Fruit fly (Drosophila melanogaster) whole organism, embryonic: ENCODE data around the gene Iyd.

Experiments
- B-H2 ChIP-seq: fragments of 200-800 bp; sonication (Bioruptor generic); optimal IDR thresholded peaks from 2 replicates; lab custom pipeline; 2018; ENCODE audit warnings: missing biosample characterization, mild to moderate bottlenecking, missing genetic modification characterization
- BEAF-32 ChIP-seq: fragments of 200-800 bp; sonication (Bioruptor generic); optimal IDR thresholded peaks from 3 replicates; lab custom pipeline; 2017; ENCODE audit warnings: missing biosample characterization, missing genetic modification characterization, mild to moderate bottlenecking, moderate library complexity, missing genetic modification reagents
- Bteb2 ChIP-seq: fragments of 200-800 bp; sonication (Bioruptor generic); optimal IDR thresholded peaks from 2 replicates; lab custom pipeline; 2016; ENCODE audit warnings: missing biosample characterization, missing genetic modification characterization
- CG10654 ChIP-seq: fragments of 200-800 bp; sonication (Bioruptor generic); optimal IDR thresholded peaks from 2 replicates; lab custom pipeline; 2016; ENCODE audit warnings: missing biosample characterization, missing genetic modification characterization
- CG11696 ChIP-seq: fragments of 200-800 bp; sonication (Bioruptor generic); IDR thresholded peaks from 2 replicates; pipeline ENCODE4 v1.3.6; 2022; ENCODE audit warnings: missing biosample characterization, missing genetic modification characterization
- CG12155 ChIP-seq: fragments of 200-800 bp; sonication (Bioruptor generic); optimal IDR thresholded peaks from 3 replicates; lab custom pipeline; 2016; ENCODE audit warnings: missing biosample characterization, missing genetic modification characterization
- CG12744 ChIP-seq: fragments of 200-800 bp; sonication (Bioruptor generic); optimal IDR thresholded peaks from 2 replicates; lab custom pipeline; 2016; ENCODE audit warnings: missing biosample characterization, missing genetic modification characterization
- CG13624 ChIP-seq: fragments of 200-800 bp; sonication (Bioruptor generic); optimal IDR thresholded peaks from 2 replicates; lab custom pipeline; 2016; ENCODE audit warnings: missing biosample characterization, missing genetic modification characterization
- CG14710 ChIP-seq: fragments of 200-800 bp; sonication (Bioruptor generic); optimal IDR thresholded peaks from 3 replicates; lab custom pipeline; 2019; ENCODE audit warnings: missing biosample characterization, mild to moderate bottlenecking, missing genetic modification characterization, moderate library complexity
- CG16779 ChIP-seq: fragments of 200-800 bp; sonication (Bioruptor generic); IDR thresholded peaks from 2 replicates; pipeline ENCODE4 v1.3.6; 2022; ENCODE audit warnings: missing biosample characterization, missing genetic modification characterization
- CG1792 ChIP-seq: fragments of 200-800 bp; sonication (Bioruptor generic); optimal IDR thresholded peaks from 2 replicates; lab custom pipeline; 2016; ENCODE audit warnings: missing biosample characterization, missing genetic modification characterization
- CG2889 ChIP-seq: fragments of 200-800 bp; sonication (Bioruptor generic); IDR thresholded peaks from 3 replicates; pipeline ENCODE4 v1.3.6; 2022; ENCODE audit warnings: missing biosample characterization, missing genetic modification characterization
- CG30020 ChIP-seq: fragments of 200-800 bp; optimal IDR thresholded peaks from 2 replicates; lab custom pipeline; 2019; ENCODE audit warnings: missing biosample characterization, mild to moderate bottlenecking, missing genetic modification characterization, moderate library complexity
- CG30431 ChIP-seq: fragments of 200-800 bp; sonication (Bioruptor generic); optimal IDR thresholded peaks from 2 replicates; lab custom pipeline; 2017; ENCODE audit warnings: missing biosample characterization, missing genetic modification characterization
- CG32532 ChIP-seq: fragments of 200-800 bp; sonication (Bioruptor generic); IDR thresholded peaks from 2 replicates; pipeline ENCODE4 v1.3.6; 2022; ENCODE audit warnings: missing biosample characterization, missing genetic modification characterization
- CG3407 ChIP-seq: fragments of 200-800 bp; sonication (Bioruptor generic); optimal IDR thresholded peaks from 2 replicates; lab custom pipeline; 2018; ENCODE audit warnings: missing biosample characterization, mild to moderate bottlenecking, missing genetic modification characterization
- CG34422 ChIP-seq: fragments of 200-800 bp; sonication (Bioruptor generic); IDR thresholded peaks from 3 replicates; pipeline ENCODE4 v1.3.6; 2022; ENCODE audit warnings: missing biosample characterization, missing genetic modification characterization
- CG3726 ChIP-seq: fragments of 200-800 bp; sonication (Bioruptor generic); IDR thresholded peaks from 3 replicates; pipeline ENCODE4, ENCODE4 v1.3.6; 2022; ENCODE audit warnings: missing biosample characterization, missing genetic modification characterization
- CG4328 ChIP-seq: fragments of 200-800 bp; sonication (Bioruptor generic); optimal IDR thresholded peaks from 3 replicates; lab custom pipeline; 2017; ENCODE audit warnings: missing biosample characterization, missing genetic modification reagents, missing genetic modification characterization
- CG4424 ChIP-seq: fragments of 200-800 bp; sonication (Bioruptor generic); optimal IDR thresholded peaks from 3 replicates; lab custom pipeline; 2016; ENCODE audit warnings: missing biosample characterization, missing genetic modification characterization
- CG5180 ChIP-seq: fragments of 200-800 bp; sonication (Bioruptor generic); optimal IDR thresholded peaks from 3 replicates; lab custom pipeline; 2017; ENCODE audit warnings: missing biosample characterization, missing genetic modification characterization, mild to moderate bottlenecking, moderate library complexity, missing genetic modification reagents
- CG7786 ChIP-seq: fragments of 200-800 bp; sonication (Bioruptor generic); optimal IDR thresholded peaks from 2 replicates; lab custom pipeline; 2016; ENCODE audit warnings: missing biosample characterization, missing genetic modification characterization
- CG7987 ChIP-seq: fragments of 200-800 bp; sonication (Bioruptor generic); optimal IDR thresholded peaks from 2 replicates; lab custom pipeline; 2018; ENCODE audit warnings: missing biosample characterization, mild to moderate bottlenecking, missing genetic modification characterization, moderate library complexity
- CG8290 ChIP-seq, 3 experiments: fragments of 200-800 bp; sonication (Bioruptor generic); optimal IDR thresholded peaks; 2 replicates each; lab custom pipeline; 2016 to 2019; ENCODE audit warnings: missing biosample characterization in 3 of 3, missing genetic modification characterization in 3 of 3, mild to moderate bottlenecking in 2 of 3, moderate library complexity in 1 of 3
- Dip2 ChIP-seq: fragments of 200-800 bp; sonication (Bioruptor generic); IDR thresholded peaks from 2 replicates; pipeline ENCODE4 v1.3.6; 2022; ENCODE audit warnings: missing biosample characterization, missing genetic modification characterization
- HLH54F ChIP-seq: fragments of 200-800 bp; sonication (Bioruptor generic); optimal IDR thresholded peaks from 3 replicates; lab custom pipeline; 2016; ENCODE audit warnings: missing biosample characterization, missing genetic modification characterization
- Hand ChIP-seq: fragments of 200-800 bp; sonication (Bioruptor generic); optimal IDR thresholded peaks from 2 replicates; lab custom pipeline; 2017; ENCODE audit warnings: mild to moderate bottlenecking, missing biosample characterization, missing genetic modification reagents, missing genetic modification characterization
- NC2α ChIP-seq: fragments of 200-800 bp; sonication (Bioruptor generic); optimal IDR thresholded peaks from 2 replicates; lab custom pipeline; 2016; ENCODE audit warnings: missing biosample characterization, missing genetic modification characterization
- Nf-YA ChIP-seq: fragments of 200-800 bp; sonication (Bioruptor generic); IDR thresholded peaks from 2 replicates; pipeline ENCODE4 v1.3.6; 2022; ENCODE audit warnings: missing biosample characterization, missing genetic modification characterization
- Sin3A ChIP-seq: fragments of >200 bp; optimal IDR thresholded peaks from 2 replicates; lab custom pipeline; 2018
- Xbp1 ChIP-seq: fragments of 200-800 bp; sonication (Bioruptor generic); optimal IDR thresholded peaks from 3 replicates; lab custom pipeline; 2016; ENCODE audit warnings: missing biosample characterization, mild to moderate bottlenecking, missing genetic modification characterization
- ara ChIP-seq: fragments of 200-800 bp; sonication (Bioruptor generic); IDR thresholded peaks from 2 replicates; pipeline ENCODE4 v1.3.6; 2022; ENCODE audit warnings: missing biosample characterization, missing genetic modification characterization
- ase ChIP-seq: fragments of 200-800 bp; sonication (Bioruptor generic); IDR thresholded peaks from 3 replicates; pipeline ENCODE4 v1.3.6; 2022; ENCODE audit warnings: missing biosample characterization, missing genetic modification characterization
- br ChIP-seq: fragments of >200 bp; optimal IDR thresholded peaks from 2 replicates; lab custom pipeline; 2017
- btn ChIP-seq: fragments of 200-800 bp; sonication (Bioruptor generic); optimal IDR thresholded peaks from 2 replicates; lab custom pipeline; 2016; ENCODE audit warnings: missing biosample characterization, missing genetic modification characterization
- crol ChIP-seq: fragments of 200-800 bp; sonication (Bioruptor generic); IDR thresholded peaks from 2 replicates; pipeline ENCODE4 v1.3.6; 2022; ENCODE audit warnings: missing biosample characterization, missing genetic modification characterization
- dati ChIP-seq: fragments of 200-800 bp; sonication (Bioruptor generic); IDR thresholded peaks from 2 replicates; pipeline ENCODE4 v1.3.6; 2022; ENCODE audit warnings: missing biosample characterization, missing genetic modification characterization
- exex ChIP-seq: fragments of 200-800 bp; sonication (Bioruptor generic); optimal IDR thresholded peaks from 4 replicates; lab custom pipeline; 2018; ENCODE audit warnings: missing biosample characterization, mild to moderate bottlenecking, missing genetic modification characterization, moderate library complexity
- ftz-f1 ChIP-seq: fragments of 200-800 bp; sonication (Bioruptor generic); optimal IDR thresholded peaks from 2 replicates; lab custom pipeline; 2016; ENCODE audit warnings: missing biosample characterization, missing genetic modification characterization
- gcm2 ChIP-seq: fragments of 200-800 bp; sonication (Bioruptor generic); optimal IDR thresholded peaks from 2 replicates; lab custom pipeline; 2016; ENCODE audit warnings: missing biosample characterization, missing genetic modification characterization
- gfzf ChIP-seq: fragments of 200-800 bp; sonication (Bioruptor generic); optimal IDR thresholded peaks from 2 replicates; lab custom pipeline; 2016; ENCODE audit warnings: missing biosample characterization, mild to moderate bottlenecking, missing genetic modification characterization, moderate library complexity
- gro ChIP-seq: fragments of 200-800 bp; sonication (Bioruptor generic); optimal IDR thresholded peaks from 2 replicates; lab custom pipeline; 2016; ENCODE audit warnings: missing biosample characterization, missing genetic modification characterization
- jumu ChIP-seq: fragments of 200-800 bp; sonication (Bioruptor generic); optimal IDR thresholded peaks from 3 replicates; lab custom pipeline; 2016; ENCODE audit warnings: missing biosample characterization, missing genetic modification characterization
- kni ChIP-seq: fragments of 200-800 bp; sonication (Bioruptor generic); optimal IDR thresholded peaks from 3 replicates; lab custom pipeline; 2017; ENCODE audit warnings: mild to moderate bottlenecking, missing biosample characterization, missing genetic modification reagents, missing genetic modification characterization
- lmd ChIP-seq: fragments of 200-800 bp; sonication (Bioruptor generic); IDR thresholded peaks from 2 replicates; pipeline ENCODE4 v1.3.6; 2022; ENCODE audit warnings: missing biosample characterization, missing genetic modification characterization
- oc ChIP-seq: fragments of 200-800 bp; sonication (Bioruptor generic); optimal IDR thresholded peaks from 2 replicates; lab custom pipeline; 2018; ENCODE audit warnings: missing biosample characterization, mild to moderate bottlenecking, missing genetic modification characterization, moderate library complexity
- pfk ChIP-seq: fragments of 200-800 bp; sonication (Bioruptor generic); optimal IDR thresholded peaks from 2 replicates; lab custom pipeline; 2018; ENCODE audit warnings: missing biosample characterization, mild to moderate bottlenecking, missing genetic modification characterization, moderate library complexity
- rib ChIP-seq: fragments of 200-800 bp; sonication (Bioruptor generic); IDR thresholded peaks from 2 replicates; pipeline ENCODE4 v1.3.6; 2022; ENCODE audit warnings: missing biosample characterization, missing genetic modification characterization
- slp2 ChIP-seq: fragments of 200-800 bp; sonication (Bioruptor generic); optimal IDR thresholded peaks from 2 replicates; lab custom pipeline; 2016; ENCODE audit warnings: missing biosample characterization, missing genetic modification characterization
- wek ChIP-seq: fragments of 200-800 bp; sonication (Bioruptor generic); optimal IDR thresholded peaks from 3 replicates; lab custom pipeline; 2018; ENCODE audit warnings: missing biosample characterization, mild to moderate bottlenecking, missing genetic modification characterization, moderate library complexity
- zen ChIP-seq: fragments of 200-800 bp; sonication (Bioruptor generic); optimal IDR thresholded peaks from 3 replicates; lab custom pipeline; 2018; ENCODE audit warnings: missing biosample characterization, mild to moderate bottlenecking, missing genetic modification characterization, moderate library complexity

The Iyd gene

DNA sequence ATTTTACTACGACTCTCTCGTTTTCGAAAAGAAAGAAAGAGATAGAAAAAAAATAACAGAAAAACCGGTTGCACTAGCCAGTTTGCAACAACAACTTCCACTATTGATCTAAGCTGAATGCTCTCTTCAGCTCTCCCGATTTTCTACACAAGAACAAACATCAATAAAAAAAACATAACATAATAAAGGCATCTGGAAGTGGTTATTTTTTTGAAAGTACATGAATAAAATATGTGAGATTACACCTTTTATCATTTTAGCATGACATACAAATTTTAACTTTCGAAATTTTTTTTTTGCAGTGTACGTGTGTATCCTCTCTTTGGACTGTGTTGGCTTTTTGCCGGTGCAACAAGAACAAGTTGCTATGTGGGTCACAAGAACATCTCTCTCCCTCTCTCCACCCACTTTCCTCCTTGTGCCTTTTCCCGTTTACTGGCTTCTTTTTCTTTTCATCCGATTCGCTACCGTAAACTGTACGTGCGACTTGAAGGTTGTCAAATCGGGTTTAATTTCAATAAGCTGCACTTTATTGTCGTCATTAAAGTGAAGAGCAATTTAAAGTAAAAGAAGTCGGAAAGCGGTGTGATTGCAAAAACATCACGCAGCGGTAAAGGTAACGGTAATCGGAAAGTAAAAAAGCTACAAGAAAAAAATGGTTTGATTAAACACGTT, 11.4 kb downstream of the Iyd start (continued):
- peak; percentile 93 for TF ChIP-seq CG12155 (GFP tag; lab: Kevin White, UChicago)
- peak; percentile 95 for TF ChIP-seq lmd (GFP tag; lab: Robert Waterston, UW)
- TF ChIP-seq exex (tag; lab: Kevin White, UChicago), result peak; percentile 22
- peak; percentile 97 for TF ChIP-seq ara (GFP tag; lab: Robert Waterston, UW)
- peak; percentile 97 for TF ChIP-seq CG34422
- peak; percentile 88 for TF ChIP-seq CG5180
- no peak for TF ChIP-seq B-H2 (GFP tag; lab: Kevin White, UChicago)
- peak; percentile 41 for TF ChIP-seq kni (GFP tag; lab: Kevin White, UChicago)
- TF ChIP-seq pfk (GFP tag; lab: Kevin White, UChicago), result peak; percentile 24
- TF ChIP-seq jumu (GFP tag; lab: Kevin White, UChicago), result peak; percentile 95
- TF ChIP-seq rib (GFP tag; lab: Robert Waterston, UW), result peak; percentile 89
- TF ChIP-seq CG11696 (GFP tag; lab: Robert Waterston, UW), result peak; percentile 87
- peak; percentile 96 for TF ChIP-seq btn (GFP tag; lab: Kevin White, UChicago)
- peak; percentile 86 for TF ChIP-seq CG7987
- TF ChIP-seq CG30020 (tag; lab: Kevin White, UChicago), result peak; percentile 82
- peak; percentile 95 for TF ChIP-seq gcm2 (GFP tag; lab: Kevin White, UChicago)
- peak; percentile 92 for TF ChIP-seq CG10654 (GFP tag; lab: Kevin White, UChicago)
- TF ChIP-seq Hand (GFP tag; lab: Kevin White, UChicago), result peak; percentile 85
- TF ChIP-seq oc (tag; lab: Kevin White, UChicago), result peak; percentile 98
- TF ChIP-seq wek (GFP tag; lab: Kevin White, UChicago), result peak; percentile 78
- TF ChIP-seq CG4328 (GFP tag; lab: Kevin White, UChicago), result peak; percentile 82
- TF ChIP-seq CG4424, result peak; percentile 98
- peak; percentile 90 for TF ChIP-seq dati
- TF ChIP-seq gfzf, result peak; percentile 19
- peak; percentile 95 for TF ChIP-seq NC2α
- TF ChIP-seq CG14710, result peak; percentile 97
- peak; percentile 91 for TF ChIP-seq HLH54F
- TF ChIP-seq Xbp1, result peak; percentile 97
- peak; percentile 96 for TF ChIP-seq CG12744
- peak; percentile 96 for TF ChIP-seq Nf-YA (GFP tag; lab: Robert Waterston, UW)
- peak; percentile 95 for TF ChIP-seq ase (GFP tag; lab: Robert Waterston, UW)
- no peak for TF ChIP-seq Sin3A (lab: Kevin White, UChicago)
- TF ChIP-seq Dip2 (GFP tag; lab: Robert Waterston, UW), result peak; percentile 36; the same call in 1 of the 2 replicates
- peak; percentile 96 for TF ChIP-seq CG13624 (GFP tag; lab: Kevin White, UChicago)
- TF ChIP-seq BEAF-32, result peak; percentile 5
- peak; percentile 88 for TF ChIP-seq CG2889 (GFP tag; lab: Robert Waterston, UW)
- peak; percentile 94 for TF ChIP-seq zen (tag; lab: Kevin White, UChicago)
- peak; percentile 82 for TF ChIP-seq gro
- TF ChIP-seq ftz-f1, result no peak
- peak; percentile 94 for TF ChIP-seq CG7786 (GFP tag; lab: Kevin White, UChicago)
- TF ChIP-seq br (lab: Kevin White, UChicago), result no peak
- peak; percentile 96 for TF ChIP-seq slp2 (GFP tag; lab: Kevin White, UChicago)
- peak; percentile 94 for TF ChIP-seq Bteb2 (GFP tag; lab: Kevin White, UChicago)
- TF ChIP-seq CG3407 (GFP tag; lab: Kevin White, UChicago), result peak; percentile 94
- peak; percentile 93 for TF ChIP-seq CG32532 (GFP tag; lab: Robert Waterston, UW)
- TF ChIP-seq CG30431 (GFP tag; lab: Kevin White, UChicago), result peak; percentile 92
- TF ChIP-seq CG3726, result peak; percentile 96
- peak; percentile 95 for TF ChIP-seq CG1792 (GFP tag; lab: Kevin White, UChicago)
- TF ChIP-seq CG8290 (GFP tag; optimal IDR thresholded peaks at IDR 0.05; lab: Kevin White, UChicago), result peak; percentile 95
- peak in 1 of 2 experiments; percentile 77 for TF ChIP-seq CG8290 (tag; optimal IDR thresholded peaks at IDR 0.05; lab: Kevin White, UChicago)
- TF ChIP-seq CG16779 (GFP tag; lab: Robert Waterston, UW), result peak; percentile 73
- TF ChIP-seq crol (GFP tag; lab: Robert Waterston, UW), result peak; percentile 76
